Fruit fly (Drosophila melanogaster) whole organism, embryonic: Measurements from ENCODE around the gene 5-HT2B.

Experiments used
- Abd-B ChIP-seq: fragments of 200-800 bp; sonication (Bioruptor generic); optimal IDR thresholded peaks from 2 replicates; lab custom pipeline; 2018; ENCODE audit warnings: missing biosample characterization, mild to moderate bottlenecking, missing genetic modification characterization, moderate library complexity
- Adf1 ChIP-seq: fragments of 200-800 bp; sonication (Bioruptor generic); IDR thresholded peaks from 2 replicates; pipeline ENCODE4 v1.3.6; 2022; ENCODE audit warnings: missing biosample characterization, missing genetic modification characterization
- BEAF-32 ChIP-seq: fragments of 200-800 bp; sonication (Bioruptor generic); optimal IDR thresholded peaks from 3 replicates; lab custom pipeline; 2017; ENCODE audit warnings: missing biosample characterization, missing genetic modification characterization, mild to moderate bottlenecking, moderate library complexity, missing genetic modification reagents
- CG10209 ChIP-seq: fragments of 200-800 bp; sonication (Bioruptor generic); optimal IDR thresholded peaks from 3 replicates; lab custom pipeline; 2017; ENCODE audit warnings: missing biosample characterization, mild to moderate bottlenecking, missing genetic modification characterization, missing genetic modification reagents
- CG10267 ChIP-seq: fragments of 200-800 bp; sonication (Bioruptor generic); optimal IDR thresholded peaks from 2 replicates; lab custom pipeline; 2018; ENCODE audit warnings: missing biosample characterization, mild to moderate bottlenecking, missing genetic modification characterization, moderate library complexity
- CG13894 ChIP-seq: fragments of 200-800 bp; sonication (Bioruptor generic); optimal IDR thresholded peaks from 3 replicates; lab custom pipeline; 2018; ENCODE audit warnings: missing biosample characterization, mild to moderate bottlenecking, missing genetic modification characterization, moderate library complexity
- CG15696 ChIP-seq: fragments of 200-800 bp; sonication (Bioruptor generic); optimal IDR thresholded peaks from 2 replicates; lab custom pipeline; 2019; ENCODE audit warnings: missing biosample characterization, mild to moderate bottlenecking, missing genetic modification characterization, moderate library complexity
- CG17568 ChIP-seq: fragments of 200-800 bp; sonication (Bioruptor generic); optimal IDR thresholded peaks from 2 replicates; lab custom pipeline; 2018; ENCODE audit warnings: missing biosample characterization, mild to moderate bottlenecking, missing genetic modification characterization, moderate library complexity
- CG2120 ChIP-seq: fragments of 200-800 bp; sonication (Bioruptor generic); optimal IDR thresholded peaks from 3 replicates; lab custom pipeline; 2016; ENCODE audit warnings: missing biosample characterization, missing genetic modification characterization
- CG3065 ChIP-seq: fragments of 200-800 bp; sonication (Bioruptor generic); optimal IDR thresholded peaks from 2 replicates; lab custom pipeline; 2016; ENCODE audit warnings: missing biosample characterization, missing genetic modification characterization
- CG3281 ChIP-seq: fragments of 200-800 bp; sonication (Bioruptor generic); optimal IDR thresholded peaks from 3 replicates; lab custom pipeline; 2017; ENCODE audit warnings: missing biosample characterization, mild to moderate bottlenecking, missing genetic modification characterization
- CG33557 ChIP-seq: fragments of 200-800 bp; sonication (Bioruptor generic); optimal IDR thresholded peaks from 2 replicates; lab custom pipeline; 2019; ENCODE audit warnings: missing biosample characterization, mild to moderate bottlenecking, missing genetic modification characterization, moderate library complexity
- CG3407 ChIP-seq: fragments of 200-800 bp; sonication (Bioruptor generic); optimal IDR thresholded peaks from 2 replicates; lab custom pipeline; 2018; ENCODE audit warnings: missing biosample characterization, mild to moderate bottlenecking, missing genetic modification characterization
- CG3847 ChIP-seq: fragments of 200-800 bp; sonication (Bioruptor generic); IDR thresholded peaks from 2 replicates; pipeline ENCODE4 v1.3.6; 2022; ENCODE audit warnings: missing biosample characterization, missing genetic modification characterization
- CG4282 ChIP-seq: fragments of 200-800 bp; sonication (Bioruptor generic); optimal IDR thresholded peaks from 2 replicates; lab custom pipeline; 2016; ENCODE audit warnings: missing biosample characterization, missing genetic modification characterization
- CG43689 ChIP-seq: fragments of 200-800 bp; sonication (Bioruptor generic); IDR thresholded peaks from 2 replicates; pipeline ENCODE4 v1.3.6; 2022; ENCODE audit warnings: missing biosample characterization, missing genetic modification characterization
- CG4404 ChIP-seq: fragments of 200-800 bp; sonication (Bioruptor generic); IDR thresholded peaks from 2 replicates; pipeline ENCODE4 v1.3.6; 2022; ENCODE audit warnings: missing biosample characterization, missing genetic modification characterization
- CG4707 ChIP-seq: fragments of 200-800 bp; sonication (Bioruptor generic); optimal IDR thresholded peaks from 2 replicates; lab custom pipeline; 2018; ENCODE audit warnings: missing biosample characterization, mild to moderate bottlenecking, missing genetic modification characterization, moderate library complexity
- CG5180 ChIP-seq: fragments of 200-800 bp; sonication (Bioruptor generic); optimal IDR thresholded peaks from 3 replicates; lab custom pipeline; 2017; ENCODE audit warnings: missing biosample characterization, missing genetic modification characterization, mild to moderate bottlenecking, moderate library complexity, missing genetic modification reagents
- CG5245 ChIP-seq: fragments of 200-800 bp; sonication (Bioruptor generic); optimal IDR thresholded peaks from 3 replicates; lab custom pipeline; 2016; ENCODE audit warnings: missing biosample characterization, missing genetic modification characterization
- CG7786 ChIP-seq: fragments of 200-800 bp; sonication (Bioruptor generic); optimal IDR thresholded peaks from 2 replicates; lab custom pipeline; 2016; ENCODE audit warnings: missing biosample characterization, missing genetic modification characterization
- CG7963 ChIP-seq: fragments of 200-800 bp; sonication (Bioruptor generic); IDR thresholded peaks from 3 replicates; pipeline ENCODE4 v1.3.6; 2022; ENCODE audit warnings: missing biosample characterization, missing genetic modification characterization; ENCODE audit not compliant: partially characterized antibody
- CG8089 ChIP-seq: fragments of 200-800 bp; sonication (Bioruptor generic); optimal IDR thresholded peaks from 3 replicates; lab custom pipeline; 2016; ENCODE audit warnings: missing biosample characterization, missing genetic modification characterization
- CHES-1-like ChIP-seq: fragments of 200-800 bp; sonication (Bioruptor generic); optimal IDR thresholded peaks from 2 replicates; lab custom pipeline; 2016; ENCODE audit warnings: missing biosample characterization, missing genetic modification characterization
- CTCF ChIP-seq: fragments of 200-800 bp; sonication (Bioruptor generic); optimal IDR thresholded peaks from 2 replicates; lab custom pipeline; 2017; ENCODE audit warnings: missing biosample characterization, mild to moderate bottlenecking, missing genetic modification characterization, moderate library complexity
- Dref ChIP-seq: fragments of 200-800 bp; sonication (Bioruptor generic); IDR thresholded peaks from 2 replicates; pipeline ENCODE4 v1.3.6; 2022; ENCODE audit warnings: missing biosample characterization, missing genetic modification characterization
- Eip74EF ChIP-seq, 2 experiments: fragments of 200-800 bp in 1 of 2; fragments of >200 bp in 1 of 2; sonication (Bioruptor generic) in 1 of 2; optimal IDR thresholded peaks; 2 replicates each; lab custom pipeline; 2017 to 2019; ENCODE audit warnings: missing biosample characterization in 2 of 2, missing genetic modification characterization in 2 of 2, mild to moderate bottlenecking in 1 of 2, moderate library complexity in 1 of 2
- Elba2 ChIP-seq: fragments of 200-800 bp; sonication (Bioruptor generic); optimal IDR thresholded peaks from 3 replicates; lab custom pipeline; 2016; ENCODE audit warnings: missing biosample characterization, missing genetic modification characterization
- MBD-R2 ChIP-seq: fragments of 200-800 bp; sonication (Bioruptor generic); IDR thresholded peaks from 2 replicates; pipeline ENCODE4 v1.3.6; 2022; ENCODE audit warnings: missing biosample characterization, missing genetic modification characterization
- Myb ChIP-seq: fragments of 200-800 bp; sonication (Bioruptor generic); optimal IDR thresholded peaks from 2 replicates; lab custom pipeline; 2016; ENCODE audit warnings: missing biosample characterization, missing genetic modification characterization
- Neu2 ChIP-seq: fragments of 200-800 bp; sonication (Bioruptor generic); optimal IDR thresholded peaks from 3 replicates; lab custom pipeline; 2016; ENCODE audit warnings: missing biosample characterization, missing genetic modification characterization, borderline replicate concordance
- PHDP ChIP-seq: fragments of 200-800 bp; sonication (Bioruptor generic); optimal IDR thresholded peaks from 3 replicates; lab custom pipeline; 2018; ENCODE audit warnings: missing biosample characterization, mild to moderate bottlenecking, missing genetic modification characterization, moderate library complexity
- Sox102F ChIP-seq: fragments of 200-800 bp; sonication (Bioruptor generic); optimal IDR thresholded peaks from 2 replicates; lab custom pipeline; 2018; ENCODE audit warnings: missing biosample characterization, mild to moderate bottlenecking, missing genetic modification characterization, moderate library complexity
- dmrt11E ChIP-seq: fragments of 200-800 bp; sonication (Bioruptor generic); optimal IDR thresholded peaks from 3 replicates; lab custom pipeline; 2018; ENCODE audit warnings: missing biosample characterization, mild to moderate bottlenecking, missing genetic modification characterization, moderate library complexity
- dmrt99B ChIP-seq: fragments of 200-800 bp; sonication (Bioruptor generic); optimal IDR thresholded peaks from 2 replicates; lab custom pipeline; 2018; ENCODE audit warnings: missing biosample characterization, mild to moderate bottlenecking, missing genetic modification characterization, moderate library complexity
- eve ChIP-seq, 2 experiments: fragments of >200 bp; optimal IDR thresholded peaks; 2 replicates each; lab custom pipeline; 2017; ENCODE audit warnings: missing biosample characterization in 2 of 2, missing genetic modification characterization in 2 of 2
- ewg ChIP-seq: fragments of 200-800 bp; sonication (Bioruptor generic); optimal IDR thresholded peaks from 3 replicates; lab custom pipeline; 2017; ENCODE audit warnings: mild to moderate bottlenecking, missing biosample characterization, missing genetic modification reagents, missing genetic modification characterization
- fu2 ChIP-seq: fragments of 200-800 bp; sonication (Bioruptor generic); optimal IDR thresholded peaks from 2 replicates; lab custom pipeline; 2016; ENCODE audit warnings: missing biosample characterization, missing genetic modification characterization
- gt ChIP-seq: fragments of 200-800 bp; sonication (Bioruptor generic); IDR thresholded peaks from 2 replicates; pipeline ENCODE4 v1.3.6; 2022; ENCODE audit warnings: missing biosample characterization, missing genetic modification characterization
- her ChIP-seq: fragments of 200-800 bp; sonication (Bioruptor generic); optimal IDR thresholded peaks from 2 replicates; lab custom pipeline; 2016; ENCODE audit warnings: missing biosample characterization, missing genetic modification characterization
- hth ChIP-seq: fragments of >200 bp; optimal IDR thresholded peaks from 2 replicates; lab custom pipeline; 2017; ENCODE audit warnings: inconsistent platforms
- insv ChIP-seq, 2 experiments: fragments of 200-800 bp; sonication (Bioruptor generic); optimal IDR thresholded peaks; 3 replicates each; lab custom pipeline; 2016 to 2018; ENCODE audit warnings: missing biosample characterization in 2 of 2, missing genetic modification characterization in 2 of 2
- inv ChIP-seq: fragments of 200-800 bp; sonication (Bioruptor generic); IDR thresholded peaks from 2 replicates; pipeline ENCODE4 v1.3.6; 2022; ENCODE audit warnings: missing biosample characterization, missing genetic modification characterization; ENCODE audit not compliant: partially characterized antibody
- knrl ChIP-seq: fragments of 200-800 bp; sonication (Bioruptor generic); IDR thresholded peaks from 3 replicates; pipeline ENCODE4 v1.3.6; 2022; ENCODE audit warnings: missing biosample characterization, missing genetic modification characterization; ENCODE audit not compliant: partially characterized antibody
- lola ChIP-seq, 3 experiments: fragments of >200 bp in 2 of 3; fragments of 200-800 bp in 1 of 3; sonication (Bioruptor generic) in 1 of 3; optimal IDR thresholded peaks; 2 replicates each; lab custom pipeline; 2017 to 2019; ENCODE audit warnings: missing biosample characterization in 3 of 3, missing genetic modification characterization in 3 of 3, mild to moderate bottlenecking in 1 of 3, moderate library complexity in 1 of 3
- nau ChIP-seq: fragments of 200-800 bp; sonication (Bioruptor generic); optimal IDR thresholded peaks from 3 replicates; lab custom pipeline; 2017; ENCODE audit warnings: missing biosample characterization, mild to moderate bottlenecking, missing genetic modification characterization, missing genetic modification reagents
- peb ChIP-seq: fragments of 200-800 bp; sonication (Bioruptor generic); IDR thresholded peaks from 2 replicates; pipeline ENCODE4 v1.3.6; 2022; ENCODE audit warnings: missing biosample characterization, missing genetic modification characterization
- pho ChIP-seq: fragments of 200-800 bp; sonication (Bioruptor generic); optimal IDR thresholded peaks from 2 replicates; lab custom pipeline; 2016; ENCODE audit warnings: missing biosample characterization, missing genetic modification characterization
- slp2 ChIP-seq: fragments of 200-800 bp; sonication (Bioruptor generic); optimal IDR thresholded peaks from 2 replicates; lab custom pipeline; 2016; ENCODE audit warnings: missing biosample characterization, missing genetic modification characterization
- unc-4 ChIP-seq: fragments of 200-800 bp; sonication (Bioruptor generic); IDR thresholded peaks from 2 replicates; pipeline ENCODE4 v1.3.6; 2022; ENCODE audit warnings: missing biosample characterization, missing genetic modification characterization; ENCODE audit not compliant: partially characterized antibody
- wdn ChIP-seq: fragments of 200-800 bp; sonication (Bioruptor generic); IDR thresholded peaks from 2 replicates; pipeline ENCODE4 v1.3.6; 2022; ENCODE audit warnings: missing biosample characterization, missing genetic modification characterization

Gene 5-HT2B

DNA sequence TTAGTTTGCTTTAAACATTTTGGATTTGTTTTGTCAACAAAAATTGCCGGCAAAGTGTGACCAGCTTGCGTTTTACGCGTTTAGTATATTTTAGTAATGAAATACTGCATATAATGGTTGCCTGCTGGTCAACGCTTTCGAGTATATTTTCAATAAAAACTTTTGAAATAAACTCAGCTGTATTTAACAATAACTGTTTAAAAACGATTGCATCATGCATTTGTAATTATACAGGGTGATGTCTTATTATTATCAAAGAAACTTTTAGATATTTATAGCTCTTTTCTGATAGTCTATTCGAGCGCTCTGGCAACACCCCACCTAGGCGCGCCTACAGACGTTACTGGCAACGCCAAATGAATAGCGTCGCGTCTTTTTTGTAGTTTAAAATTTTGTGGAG, 14.2 kb upstream of the 5-HT2B start, which contains the start of gene Cenp-C (continued):
- TF ChIP-seq CG8089 (GFP tag; lab: Kevin White, UChicago): no peak
- peak; percentile 41 for TF ChIP-seq fu2 (GFP tag; lab: Kevin White, UChicago)
- TF ChIP-seq gt: no peak
- no peak for TF ChIP-seq Sox102F (GFP tag; lab: Kevin White, UChicago)
- TF ChIP-seq Adf1 (GFP tag; lab: Robert Waterston, UW): no peak
- TF ChIP-seq CHES-1-like (GFP tag; lab: Kevin White, UChicago): peak; percentile 41
- no peak for TF ChIP-seq ewg
- peak; percentile 47 for TF ChIP-seq Myb (GFP tag; lab: Kevin White, UChicago)
- no peak for TF ChIP-seq CG4404 (GFP tag; lab: Robert Waterston, UW)
- peak; percentile 62 for TF ChIP-seq CG2120
- TF ChIP-seq peb (GFP tag; lab: Robert Waterston, UW): no peak
- TF ChIP-seq CG5245 (GFP tag; lab: Kevin White, UChicago): no peak
- TF ChIP-seq slp2 (GFP tag; lab: Kevin White, UChicago): peak; percentile 7
- no peak for TF ChIP-seq Neu2 (GFP tag; lab: Kevin White, UChicago)
- TF ChIP-seq pho (GFP tag; lab: Kevin White, UChicago): peak; percentile 35
- TF ChIP-seq wdn (GFP tag; lab: Robert Waterston, UW): no peak
- peak; percentile 28 for TF ChIP-seq CG15696 (tag; lab: Kevin White, UChicago)
- TF ChIP-seq Abd-B: peak; percentile 55
- TF ChIP-seq CG5180: no peak
- no peak for TF ChIP-seq CG10209 (GFP tag; lab: Kevin White, UChicago)
- TF ChIP-seq CG43689 (GFP tag; lab: Robert Waterston, UW): no peak
- TF ChIP-seq knrl: peak; percentile 56
- no peak for TF ChIP-seq Eip74EF (GFP tag; optimal IDR thresholded peaks at IDR 0.05; lab: Kevin White, UChicago)
- no peak for TF ChIP-seq insv (GFP tag; optimal IDR thresholded peaks at IDR 0.05; lab: Kevin White, UChicago)
- no peak for TF ChIP-seq CG7963 (GFP tag; lab: Robert Waterston, UW)
- peak; percentile 61 for TF ChIP-seq BEAF-32 (GFP tag; lab: Kevin White, UChicago)
- peak; percentile 17 for TF ChIP-seq CTCF
- no peak for TF ChIP-seq CG13894 (tag; lab: Kevin White, UChicago)
- TF ChIP-seq unc-4 (GFP tag; lab: Robert Waterston, UW): no peak
- TF ChIP-seq CG4707 (GFP tag; lab: Kevin White, UChicago): no peak
- TF ChIP-seq CG3281 (GFP tag; lab: Kevin White, UChicago): no peak
- TF ChIP-seq dmrt99B (tag; lab: Kevin White, UChicago): no peak
- no peak for TF ChIP-seq lola (GFP tag; optimal IDR thresholded peaks at IDR 0.05; lab: Kevin White, UChicago)
- no peak for TF ChIP-seq CG4282 (GFP tag; lab: Kevin White, UChicago)
- TF ChIP-seq CG3407 (GFP tag; lab: Kevin White, UChicago): no peak
- TF ChIP-seq nau (GFP tag; lab: Kevin White, UChicago): no peak
- no peak for TF ChIP-seq eve (GFP tag; optimal IDR thresholded peaks at IDR 0.05; lab: Kevin White, UChicago)
- peak; percentile 80 for TF ChIP-seq MBD-R2
- peak; percentile 72 for TF ChIP-seq Elba2 (GFP tag; lab: Kevin White, UChicago)
- TF ChIP-seq CG10267: no peak
- TF ChIP-seq CG7786 (GFP tag; lab: Kevin White, UChicago): peak; percentile 20
- TF ChIP-seq CG33557 (GFP tag; lab: Kevin White, UChicago): no peak
- TF ChIP-seq hth: no peak
- TF ChIP-seq PHDP (tag; lab: Kevin White, UChicago): no peak
- TF ChIP-seq CG17568 (GFP tag; lab: Kevin White, UChicago): no peak
- peak; percentile 81 for TF ChIP-seq CG3847
- TF ChIP-seq inv (GFP tag; lab: Robert Waterston, UW): no peak
- TF ChIP-seq her (GFP tag; lab: Kevin White, UChicago): no peak
- no peak for TF ChIP-seq Dref (GFP tag; lab: Robert Waterston, UW)
- TF ChIP-seq dmrt11E (tag; lab: Kevin White, UChicago): no peak
- TF ChIP-seq CG3065: no peak
